Worm (Caenorhabditis elegans) whole organism, young adult: ENCODE measurements around the gene fbxa-139.
"Not testable (repeated sequence)": the region's sequence is repeated elsewhere in the genome, so short reads cannot be mapped to it uniquely, and the experiment has no call there.

ENCODE experiments used
- B0261.1 ChIP-seq: sonication (generic microtip); optimal IDR thresholded peaks from 2 replicates; lab custom pipeline; 2016; ENCODE audit warnings: mild to moderate bottlenecking, missing genetic modification characterization, moderate library complexity, missing compliant biosample characterization
- F22D6.2 ChIP-seq: sonication (generic microtip); optimal IDR thresholded peaks from 2 replicates; lab custom pipeline; 2016; ENCODE audit warnings: mild to moderate bottlenecking, missing genetic modification characterization, missing compliant biosample characterization
- Y53G8AR.9 ChIP-seq: fragments of 200-800 bp; sonication (Bioruptor generic); conservative IDR thresholded peaks from 2 replicates; pipeline ENCODE4 v1.3.6; 2022; ENCODE audit warnings: missing genetic modification reagents, missing genetic modification characterization, missing compliant biosample characterization
- Y95B8A.8 ChIP-seq: fragments of 200-800 bp; sonication (Bioruptor generic); IDR thresholded peaks from 2 replicates; pipeline ENCODE4 v1.3.6; 2022; ENCODE audit warnings: missing genetic modification reagents, missing genetic modification characterization, missing compliant biosample characterization
- ZK185.1 ChIP-seq: sonication (generic microtip); optimal IDR thresholded peaks from 2 replicates; lab custom pipeline; 2016; ENCODE audit warnings: mild to moderate bottlenecking, missing genetic modification characterization, missing compliant biosample characterization; ENCODE audit not compliant: poor library complexity, severe bottlenecking
- aptf-2 ChIP-seq: fragments of 200-800 bp; sonication (Bioruptor generic); conservative IDR thresholded peaks from 2 replicates; pipeline ENCODE4 v1.3.6; 2022; ENCODE audit warnings: missing genetic modification reagents, missing genetic modification characterization, missing compliant biosample characterization
- attf-3 ChIP-seq: fragments of 200-800 bp; sonication (Bioruptor generic); conservative IDR thresholded peaks from 2 replicates; pipeline ENCODE4 v1.3.6; 2022; ENCODE audit warnings: missing genetic modification reagents, missing genetic modification characterization, missing compliant biosample characterization
- attf-5 ChIP-seq: fragments of 200-800 bp; sonication (Bioruptor generic); optimal IDR thresholded peaks from 2 replicates; lab custom pipeline; 2018; ENCODE audit warnings: mild to moderate bottlenecking, missing genetic modification characterization, missing compliant biosample characterization
- attf-6 ChIP-seq: fragments of 200-800 bp; sonication (Bioruptor generic); IDR thresholded peaks from 2 replicates; pipeline ENCODE4 v1.3.6; 2022; ENCODE audit warnings: missing genetic modification reagents, missing genetic modification characterization, missing compliant biosample characterization
- bed-2 ChIP-seq: fragments of 200-800 bp; sonication (Bioruptor generic); IDR thresholded peaks from 2 replicates; pipeline ENCODE4 v1.3.6; 2022; ENCODE audit warnings: missing genetic modification reagents, missing genetic modification characterization, missing compliant biosample characterization
- cebp-1 ChIP-seq, 2 experiments: fragments of 200-800 bp in 1 of 2; sonication (Bioruptor generic) in 1 of 2; sonication (generic microtip) in 1 of 2; IDR thresholded peaks in 1 of 2; optimal IDR thresholded peaks in 1 of 2; 2 replicates each; pipeline versions ENCODE4 v1.3.6 to Lab custom; 2017 to 2022; ENCODE audit warnings: missing compliant biosample characterization in 2 of 2, missing genetic modification characterization in 2 of 2, mild to moderate bottlenecking in 1 of 2, missing genetic modification reagents in 1 of 2, moderate library complexity in 1 of 2
- cebp-2 ChIP-seq: fragments of 200-800 bp; sonication (Bioruptor generic); IDR thresholded peaks from 2 replicates; pipeline ENCODE4 v1.3.6; 2022; ENCODE audit warnings: missing genetic modification characterization, missing compliant biosample characterization
- ceh-100 ChIP-seq: fragments of 200-800 bp; sonication (Bioruptor generic); IDR thresholded peaks from 2 replicates; pipeline ENCODE4 v1.3.6; 2022; ENCODE audit warnings: missing genetic modification reagents, missing genetic modification characterization, missing compliant biosample characterization
- ceh-91 ChIP-seq: fragments of 200-800 bp; sonication (Bioruptor generic); IDR thresholded peaks from 2 replicates; pipeline ENCODE4 v1.3.6; 2022; ENCODE audit warnings: missing genetic modification reagents, missing genetic modification characterization, missing compliant biosample characterization
- chd-7 ChIP-seq: sonication (generic microtip); optimal IDR thresholded peaks from 2 replicates; lab custom pipeline; 2016; ENCODE audit warnings: mild to moderate bottlenecking, missing genetic modification characterization, moderate library complexity, missing compliant biosample characterization
- dox-1 ChIP-seq: fragments of 200-800 bp; sonication (Bioruptor generic); IDR thresholded peaks from 2 replicates; pipeline ENCODE4 v1.3.6; 2022; ENCODE audit warnings: missing genetic modification reagents, missing genetic modification characterization, missing compliant biosample characterization
- egl-18 ChIP-seq: fragments of 200-800 bp; sonication (Bioruptor generic); IDR thresholded peaks from 2 replicates; pipeline ENCODE4 v1.3.6; 2022; ENCODE audit warnings: missing genetic modification reagents, missing genetic modification characterization, missing compliant biosample characterization
- ekl-4 ChIP-seq: fragments of 200-800 bp; sonication (Bioruptor generic); IDR thresholded peaks from 2 replicates; pipeline ENCODE4 v1.3.6; 2022; ENCODE audit warnings: missing genetic modification reagents, missing genetic modification characterization, missing compliant biosample characterization
- ets-4 ChIP-seq: fragments of 200-800 bp; sonication (Bioruptor generic); optimal IDR thresholded peaks from 2 replicates; lab custom pipeline; 2018; ENCODE audit warnings: mild to moderate bottlenecking, missing genetic modification characterization, missing compliant biosample characterization
- gei-17 ChIP-seq: fragments of 200-800 bp; sonication (Bioruptor generic); optimal IDR thresholded peaks from 2 replicates; lab custom pipeline; 2018; ENCODE audit warnings: mild to moderate bottlenecking, missing genetic modification characterization, missing compliant biosample characterization
- him-1 ChIP-seq: sonication (generic microtip); optimal IDR thresholded peaks from 2 replicates; lab custom pipeline; 2016; ENCODE audit warnings: missing genotype, missing genetic modification reagents, missing genetic modification characterization, missing compliant biosample characterization
- hmg-1.2 ChIP-seq: fragments of 200-800 bp; sonication (Bioruptor generic); IDR thresholded peaks from 2 replicates; pipeline ENCODE4 v1.3.6; 2022; ENCODE audit warnings: missing genetic modification reagents, missing genetic modification characterization, missing compliant biosample characterization
- hmg-20 ChIP-seq: fragments of 200-800 bp; sonication (Bioruptor generic); IDR thresholded peaks from 2 replicates; pipeline ENCODE4 v1.3.6; 2022; ENCODE audit warnings: missing genetic modification reagents, missing genetic modification characterization, missing compliant biosample characterization
- let-526 ChIP-seq: fragments of 200-800 bp; sonication (Bioruptor generic); IDR thresholded peaks from 2 replicates; pipeline ENCODE4 v1.3.6; 2022; ENCODE audit warnings: missing genetic modification reagents, missing genetic modification characterization, missing compliant biosample characterization
- lin-26 ChIP-seq: fragments of 200-800 bp; sonication (Bioruptor generic); IDR thresholded peaks from 2 replicates; pipeline ENCODE4 v1.3.6; 2022; ENCODE audit warnings: missing genetic modification reagents, missing genetic modification characterization, missing compliant biosample characterization
- lin-35 ChIP-seq, 3 experiments: fragments of 150-350 bp in 2 of 3; sonication (generic microtip) in 1 of 3; optimal IDR thresholded peaks; 2 replicates each; lab custom pipeline; 2014 to 2018; ENCODE audit warnings: missing biosample characterization in 3 of 3, missing genetic modification characterization in 3 of 3, missing genetic modification reagents in 3 of 3
- lir-1 ChIP-seq: fragments of 200-800 bp; sonication (Bioruptor generic); conservative IDR thresholded peaks from 2 replicates; pipeline ENCODE4 v1.3.6; 2022; ENCODE audit warnings: missing genetic modification reagents, missing genetic modification characterization, missing compliant biosample characterization
- lsl-1 ChIP-seq: fragments of 200-800 bp; sonication (Bioruptor generic); optimal IDR thresholded peaks from 2 replicates; lab custom pipeline; 2018; ENCODE audit warnings: mild to moderate bottlenecking, missing genetic modification characterization, moderate library complexity, missing compliant biosample characterization
- madf-6 ChIP-seq: fragments of 200-800 bp; sonication (Bioruptor generic); IDR thresholded peaks from 2 replicates; pipeline ENCODE4 v1.3.6; 2022; ENCODE audit warnings: missing genetic modification reagents, missing genetic modification characterization, missing compliant biosample characterization
- madf-8 ChIP-seq: fragments of 200-800 bp; sonication (Bioruptor generic); conservative IDR thresholded peaks from 2 replicates; pipeline ENCODE4 v1.3.6; 2022; ENCODE audit warnings: missing genetic modification reagents, missing genetic modification characterization, missing compliant biosample characterization
- mcd-1 ChIP-seq: fragments of 200-800 bp; sonication (Bioruptor generic); IDR thresholded peaks from 2 replicates; pipeline ENCODE4 v1.3.6; 2022; ENCODE audit warnings: missing genetic modification reagents, missing genetic modification characterization, missing compliant biosample characterization
- nfyb-1 ChIP-seq: fragments of 200-800 bp; sonication (Bioruptor generic); IDR thresholded peaks from 2 replicates; pipeline ENCODE4 v1.3.6; 2022; ENCODE audit warnings: missing genetic modification reagents, missing genetic modification characterization, missing compliant biosample characterization
- nhr-80 ChIP-seq: sonication (generic microtip); optimal IDR thresholded peaks from 2 replicates; lab custom pipeline; 2016; ENCODE audit warnings: missing genetic modification characterization, missing compliant biosample characterization
- nhr-90 ChIP-seq: sonication (generic microtip); optimal IDR thresholded peaks from 2 replicates; lab custom pipeline; 2016; ENCODE audit warnings: missing genotype, mild to moderate bottlenecking, missing genetic modification characterization, missing compliant biosample characterization
- pbrm-1 ChIP-seq: fragments of 200-800 bp; sonication (Bioruptor generic); IDR thresholded peaks from 2 replicates; pipeline ENCODE4 v1.3.6; 2022; ENCODE audit warnings: missing genetic modification reagents, missing genetic modification characterization, missing compliant biosample characterization
- rcor-1 ChIP-seq: fragments of 200-800 bp; sonication (Bioruptor generic); IDR thresholded peaks from 2 replicates; pipeline ENCODE4 v1.3.6; 2022; ENCODE audit warnings: missing genetic modification reagents, missing genetic modification characterization, missing compliant biosample characterization
- rec-8 ChIP-seq, 2 experiments: sonication (generic microtip); optimal IDR thresholded peaks; 2 replicates each; lab custom pipeline; 2016; ENCODE audit warnings: mild to moderate bottlenecking in 2 of 2, missing genetic modification characterization in 2 of 2, missing genetic modification reagents in 2 of 2, missing genotype in 2 of 2, missing biosample characterization in 1 of 2, missing compliant biosample characterization in 1 of 2, moderate library complexity in 1 of 2
- repo-1 ChIP-seq: sonication (generic microtip); optimal IDR thresholded peaks from 2 replicates; lab custom pipeline; 2017; ENCODE audit warnings: mild to moderate bottlenecking, missing genetic modification characterization, missing compliant biosample characterization
- snpc-4 ChIP-seq, 5 experiments: fragments of 150-350 bp in 1 of 5; sonication (generic microtip) in 4 of 5; optimal IDR thresholded peaks; 2 replicates each; lab custom pipeline; 2014 to 2018; ENCODE audit warnings: missing genetic modification characterization in 5 of 5, missing biosample characterization in 3 of 5, antibody characterized with exemption in 2 of 5, mild to moderate bottlenecking in 2 of 5, missing compliant biosample characterization in 2 of 5, missing genotype in 2 of 5, moderate library complexity in 2 of 5, missing genetic modification reagents in 1 of 5
- somi-1 ChIP-seq: fragments of 200-800 bp; sonication (Bioruptor generic); optimal IDR thresholded peaks from 2 replicates; lab custom pipeline; 2018; ENCODE audit warnings: mild to moderate bottlenecking, missing genetic modification characterization, missing compliant biosample characterization
- unc-130 ChIP-seq: sonication (generic microtip); optimal IDR thresholded peaks from 2 replicates; lab custom pipeline; 2016; ENCODE audit warnings: missing genetic modification reagents, missing genetic modification characterization, missing compliant biosample characterization
- ztf-18 ChIP-seq: sonication (generic microtip); optimal IDR thresholded peaks from 2 replicates; lab custom pipeline; 2016; ENCODE audit warnings: missing genotype, mild to moderate bottlenecking, missing genetic modification characterization, missing compliant biosample characterization
- ztf-25 ChIP-seq: fragments of 200-800 bp; sonication (Bioruptor generic); IDR thresholded peaks from 2 replicates; pipeline ENCODE4 v1.3.6; 2022; ENCODE audit warnings: missing genetic modification reagents, missing genetic modification characterization, missing compliant biosample characterization
- ztf-26 ChIP-seq: sonication (generic microtip); optimal IDR thresholded peaks from 2 replicates; lab custom pipeline; 2017; ENCODE audit warnings: missing genetic modification characterization, missing compliant biosample characterization
- ztf-3 ChIP-seq: fragments of 200-800 bp; sonication (Bioruptor generic); optimal IDR thresholded peaks from 2 replicates; lab custom pipeline; 2018; ENCODE audit warnings: mild to moderate bottlenecking, missing genetic modification characterization, missing compliant biosample characterization

Gene fbxa-139

ce11 chrV:15590183-15590667, 4.2 kb downstream of the fbxa-139 start, which contains the start of gene F28F8.7 (continued):
- TF ChIP-seq aptf-2 (GFP tag; lab: Robert Waterston, UW) (peak; percentile 64; the same call in 1 of the 2 replicates), Y53G8AR.9 (peak; percentile 91), chd-7 (tag; lab: Kevin White, UChicago) (peak; percentile 25), dox-1 (peak; percentile 95), ztf-3 (GFP tag; lab: Kevin White, UChicago) (peak; percentile 46), lir-1 (GFP tag; lab: Robert Waterston, UW) (peak; percentile 63), him-1 (tag; lab: Kevin White, UChicago) (peak; percentile 7), gei-17 (GFP tag; lab: Kevin White, UChicago) (peak; percentile 25), ZK185.1 (tag; lab: Kevin White, UChicago) (peak; percentile 61), Y95B8A.8 (peak; percentile 79), lsl-1 (GFP tag; lab: Kevin White, UChicago) (peak; percentile 42), F22D6.2 (tag; lab: Kevin White, UChicago) (peak; percentile 55), ztf-18 (tag; lab: Kevin White, UChicago) (peak; percentile 42), lin-26 (GFP tag; lab: Robert Waterston, UW) (peak; percentile 72; the same call in 1 of the 2 replicates), repo-1 (peak; percentile 81), rcor-1 (GFP tag; lab: Robert Waterston, UW) (peak; percentile 68; the same call in 1 of the 2 replicates), B0261.1 (peak; percentile 17), attf-3 (GFP tag; lab: Robert Waterston, UW) (peak; percentile 88), ceh-91 (peak; percentile 59; the same call in 1 of the 2 replicates), nhr-90 (tag; lab: Kevin White, UChicago) (peak; percentile 34), hmg-20 (GFP tag; lab: Robert Waterston, UW) (peak; percentile 44; the same call in 1 of the 2 replicates), nfyb-1 (peak; percentile 92), cebp-1 (GFP tag; IDR thresholded peaks at IDR 0.05; lab: Robert Waterston, UW) (peak; percentile 74), cebp-1 (tag; optimal IDR thresholded peaks at IDR 0.05; lab: Kevin White, UChicago) (peak; percentile 78), let-526 (GFP tag; lab: Robert Waterston, UW) (peak; percentile 71; the same call in 1 of the 2 replicates), ceh-100 (GFP tag; lab: Robert Waterston, UW) (peak; percentile 79), attf-5 (GFP tag; lab: Kevin White, UChicago) (peak; percentile 81), attf-6 (GFP tag; lab: Robert Waterston, UW) (peak; percentile 48; the same call in 1 of the 2 replicates), egl-18 (GFP tag; lab: Robert Waterston, UW) (0 out of 2 replicates have a peak, but pooled peaks have one; percentile 25), snpc-4 (tag; optimal IDR thresholded peaks at IDR 0.05; lab: Kevin White, UChicago) (peak in 2 of 4 experiments; percentile 63 to 82), ztf-25 (GFP tag; lab: Robert Waterston, UW) (0 out of 2 replicates have a peak, but pooled peaks have one; percentile 37), bed-2 (GFP tag; lab: Robert Waterston, UW) (peak; percentile 90; the same call in 1 of the 2 replicates), cebp-2 (GFP tag; lab: Robert Waterston, UW) (peak; percentile 95; the same call in 1 of the 2 replicates), madf-8 (GFP tag; lab: Robert Waterston, UW) (peak; percentile 40; the same call in 1 of the 2 replicates), ets-4 (GFP tag; lab: Kevin White, UChicago) (peak; percentile 41), madf-6 (GFP tag; lab: Robert Waterston, UW) (peak; percentile 50), ztf-26 (tag; lab: Kevin White, UChicago) (peak; percentile 44), lin-35 (GFP tag; optimal IDR thresholded peaks at IDR 0.05; lab: Kevin White, UChicago) (peak in 1 of 3 experiments; percentile 94), ekl-4 (peak; percentile 51; the same call in 1 of the 2 replicates), pbrm-1 (GFP tag; lab: Robert Waterston, UW) (peak; percentile 84), rec-8 (tag; optimal IDR thresholded peaks at IDR 0.05; lab: Kevin White, UChicago) (peak; percentile 26 to 55), nhr-80 (tag; lab: Kevin White, UChicago) (peak; percentile 75), mcd-1 (peak; percentile 93), hmg-1.2 (GFP tag; lab: Robert Waterston, UW) (peak; percentile 96), somi-1 (peak; percentile 38), unc-130 (GFP tag; lab: Kevin White, UChicago) (peak; percentile 80)
- TF ChIP-seq snpc-4 (GFP tag; optimal IDR thresholded peaks at IDR 0.05; lab: Kevin White, UChicago) = not testable (repeated sequence)
